Worm (Caenorhabditis elegans) whole organism, L4/young adult: ENCODE results near the gene srxa-13.

Source experiments
- dao-5 ChIP-seq: sonication (generic microtip); optimal IDR thresholded peaks from 2 replicates; lab custom pipeline; 2016; ENCODE audit warnings: missing genotype, missing genetic modification characterization, moderate library complexity, missing compliant biosample characterization
- him-1 ChIP-seq: sonication (generic microtip); optimal IDR thresholded peaks from 2 replicates; lab custom pipeline; 2016; ENCODE audit warnings: missing genotype, missing genetic modification reagents, missing genetic modification characterization, missing compliant biosample characterization

DNA sequence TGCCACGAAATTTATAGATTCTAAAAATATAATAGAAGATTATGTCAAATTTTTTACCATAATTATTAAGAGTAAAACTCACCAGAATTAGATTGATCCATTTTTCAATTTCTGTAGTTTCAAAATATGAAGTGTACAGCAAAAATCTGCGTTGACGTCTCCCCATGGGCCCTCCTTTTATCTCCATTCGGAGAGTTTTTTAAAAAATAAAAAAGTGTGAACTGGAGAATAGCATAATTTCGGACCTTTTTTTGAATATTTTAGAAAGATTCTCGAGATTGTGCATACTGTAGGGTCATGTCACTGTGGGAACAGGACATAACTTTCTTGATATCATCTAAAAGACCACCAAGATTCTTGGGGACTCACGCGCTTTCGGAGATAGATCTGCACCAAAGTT lies 12.5 kb downstream of the srxa-13 start, which contains the start of gene dpr-1:
- TF ChIP-seq him-1 (tag; lab: Kevin White, UChicago): no peak
- no peak for TF ChIP-seq dao-5
